Fruit fly (Drosophila melanogaster) whole organism, embryonic: ENCODE results near the gene CG6163.

Experiments used
- Awh ChIP-seq: fragments of 200-800 bp; sonication (Bioruptor generic); IDR thresholded peaks from 2 replicates; pipeline ENCODE4, ENCODE4 v1.3.6; 2022; ENCODE audit warnings: missing biosample characterization, missing genetic modification characterization
- Bteb2 ChIP-seq: fragments of 200-800 bp; sonication (Bioruptor generic); optimal IDR thresholded peaks from 2 replicates; lab custom pipeline; 2016; ENCODE audit warnings: missing biosample characterization, missing genetic modification characterization
- CG10209 ChIP-seq: fragments of 200-800 bp; sonication (Bioruptor generic); optimal IDR thresholded peaks from 3 replicates; lab custom pipeline; 2017; ENCODE audit warnings: missing biosample characterization, mild to moderate bottlenecking, missing genetic modification characterization, missing genetic modification reagents
- CG10431 ChIP-seq: fragments of 200-800 bp; sonication (Bioruptor generic); optimal IDR thresholded peaks from 3 replicates; lab custom pipeline; 2018; ENCODE audit warnings: missing biosample characterization, mild to moderate bottlenecking, missing genetic modification characterization
- CG11696 ChIP-seq: fragments of 200-800 bp; sonication (Bioruptor generic); IDR thresholded peaks from 2 replicates; pipeline ENCODE4 v1.3.6; 2022; ENCODE audit warnings: missing biosample characterization, missing genetic modification characterization
- CG12071 ChIP-seq: fragments of 200-800 bp; sonication (Bioruptor generic); optimal IDR thresholded peaks from 3 replicates; lab custom pipeline; 2018; ENCODE audit warnings: missing biosample characterization, mild to moderate bottlenecking, missing genetic modification characterization
- CG12391 ChIP-seq: fragments of 200-800 bp; sonication (Bioruptor generic); optimal IDR thresholded peaks from 3 replicates; lab custom pipeline; 2018; ENCODE audit warnings: missing biosample characterization, mild to moderate bottlenecking, missing genetic modification characterization, moderate library complexity
- CG13123 ChIP-seq: fragments of 200-800 bp; sonication (Bioruptor generic); optimal IDR thresholded peaks from 2 replicates; lab custom pipeline; 2016; ENCODE audit warnings: missing biosample characterization, missing genetic modification characterization
- CG13287 ChIP-seq: fragments of 200-800 bp; sonication (Bioruptor generic); IDR thresholded peaks from 2 replicates; pipeline ENCODE4 v1.3.6; 2022; ENCODE audit warnings: missing biosample characterization, missing genetic modification characterization; ENCODE audit not compliant: partially characterized antibody
- CG13624 ChIP-seq: fragments of 200-800 bp; sonication (Bioruptor generic); optimal IDR thresholded peaks from 2 replicates; lab custom pipeline; 2016; ENCODE audit warnings: missing biosample characterization, missing genetic modification characterization
- CG15011 ChIP-seq: fragments of 200-800 bp; sonication (Bioruptor generic); optimal IDR thresholded peaks from 3 replicates; lab custom pipeline; 2018; ENCODE audit warnings: missing biosample characterization, mild to moderate bottlenecking, missing genetic modification characterization
- CG1529 ChIP-seq: fragments of 200-800 bp; sonication (Bioruptor generic); optimal IDR thresholded peaks from 3 replicates; lab custom pipeline; 2018; ENCODE audit warnings: missing biosample characterization, missing genetic modification characterization
- CG17186 ChIP-seq: fragments of 200-800 bp; sonication (Bioruptor generic); optimal IDR thresholded peaks from 3 replicates; lab custom pipeline; 2017; ENCODE audit warnings: missing biosample characterization, missing genetic modification reagents, missing genetic modification characterization
- CG17361 ChIP-seq: fragments of 200-800 bp; sonication (Bioruptor generic); IDR thresholded peaks from 3 replicates; pipeline ENCODE4 v1.3.6; 2022; ENCODE audit warnings: missing biosample characterization, missing genetic modification characterization
- CG17802 ChIP-seq: fragments of 200-800 bp; sonication (Bioruptor generic); optimal IDR thresholded peaks from 2 replicates; lab custom pipeline; 2018; ENCODE audit warnings: missing biosample characterization, mild to moderate bottlenecking, missing genetic modification characterization, moderate library complexity
- CG31365 ChIP-seq: fragments of 200-800 bp; sonication (Bioruptor generic); optimal IDR thresholded peaks from 2 replicates; lab custom pipeline; 2018; ENCODE audit warnings: missing biosample characterization, mild to moderate bottlenecking, missing genetic modification characterization
- CG32532 ChIP-seq: fragments of 200-800 bp; sonication (Bioruptor generic); IDR thresholded peaks from 2 replicates; pipeline ENCODE4 v1.3.6; 2022; ENCODE audit warnings: missing biosample characterization, missing genetic modification characterization
- CG32767 ChIP-seq: fragments of 200-800 bp; sonication (Bioruptor generic); IDR thresholded peaks from 2 replicates; pipeline ENCODE4 v1.3.6; 2022; ENCODE audit warnings: missing biosample characterization, missing genetic modification characterization
- CG3847 ChIP-seq: fragments of 200-800 bp; sonication (Bioruptor generic); IDR thresholded peaks from 2 replicates; pipeline ENCODE4 v1.3.6; 2022; ENCODE audit warnings: missing biosample characterization, missing genetic modification characterization
- CG6765 ChIP-seq: fragments of 200-800 bp; sonication (Bioruptor generic); optimal IDR thresholded peaks from 3 replicates; lab custom pipeline; 2017; ENCODE audit warnings: missing biosample characterization, mild to moderate bottlenecking, missing genetic modification characterization
- CG7372 ChIP-seq: fragments of 200-800 bp; sonication (Bioruptor generic); IDR thresholded peaks from 2 replicates; pipeline ENCODE4 v1.3.6; 2022; ENCODE audit warnings: missing biosample characterization, missing genetic modification characterization
- CG7556 ChIP-seq: fragments of 200-800 bp; sonication (Bioruptor generic); optimal IDR thresholded peaks from 2 replicates; lab custom pipeline; 2017; ENCODE audit warnings: missing biosample characterization, mild to moderate bottlenecking, missing genetic modification characterization
- CG7786 ChIP-seq: fragments of 200-800 bp; sonication (Bioruptor generic); optimal IDR thresholded peaks from 2 replicates; lab custom pipeline; 2016; ENCODE audit warnings: missing biosample characterization, missing genetic modification characterization
- CG8388 ChIP-seq: fragments of 200-800 bp; sonication (Bioruptor generic); optimal IDR thresholded peaks from 2 replicates; lab custom pipeline; 2019; ENCODE audit warnings: missing biosample characterization, mild to moderate bottlenecking, missing genetic modification characterization, moderate library complexity
- CoRest ChIP-seq: fragments of 200-800 bp; sonication (Bioruptor generic); optimal IDR thresholded peaks from 3 replicates; lab custom pipeline; 2018; ENCODE audit warnings: missing biosample characterization, mild to moderate bottlenecking, missing genetic modification characterization, moderate library complexity
- Dbx ChIP-seq: fragments of 200-800 bp; sonication (Bioruptor generic); IDR thresholded peaks from 3 replicates; pipeline ENCODE4 v1.3.6; 2022; ENCODE audit warnings: missing biosample characterization, missing genetic modification characterization
- Dip2 ChIP-seq: fragments of 200-800 bp; sonication (Bioruptor generic); IDR thresholded peaks from 2 replicates; pipeline ENCODE4 v1.3.6; 2022; ENCODE audit warnings: missing biosample characterization, missing genetic modification characterization
- Dp ChIP-seq: fragments of 200-800 bp; sonication (Bioruptor generic); optimal IDR thresholded peaks from 2 replicates; lab custom pipeline; 2018; ENCODE audit warnings: missing biosample characterization, mild to moderate bottlenecking, missing genetic modification characterization, moderate library complexity
- Hr39 ChIP-seq: fragments of >200 bp; optimal IDR thresholded peaks from 2 replicates; lab custom pipeline; 2017
- Hr51 ChIP-seq, 2 experiments: fragments of 200-800 bp; sonication (Bioruptor generic); optimal IDR thresholded peaks; 2 replicates in 1 of 2; 3 replicates in 1 of 2; lab custom pipeline; 2016 to 2018; ENCODE audit warnings: missing biosample characterization in 2 of 2, missing genetic modification characterization in 2 of 2, mild to moderate bottlenecking in 1 of 2, moderate library complexity in 1 of 2
- Hsf ChIP-seq: fragments of 200-800 bp; sonication (Bioruptor generic); optimal IDR thresholded peaks from 3 replicates; lab custom pipeline; 2016; ENCODE audit warnings: missing biosample characterization, missing genetic modification characterization
- Kr ChIP-seq: fragments of 200-800 bp; sonication (Bioruptor generic); optimal IDR thresholded peaks from 2 replicates; lab custom pipeline; 2017; ENCODE audit warnings: missing biosample characterization, mild to moderate bottlenecking, missing genetic modification characterization
- NK7.1 ChIP-seq: fragments of 200-800 bp; sonication (Bioruptor generic); optimal IDR thresholded peaks from 3 replicates; lab custom pipeline; 2016; ENCODE audit warnings: missing biosample characterization, missing genetic modification characterization
- Nf-YA ChIP-seq: fragments of 200-800 bp; sonication (Bioruptor generic); IDR thresholded peaks from 2 replicates; pipeline ENCODE4 v1.3.6; 2022; ENCODE audit warnings: missing biosample characterization, missing genetic modification characterization
- Pdp1 ChIP-seq, 2 experiments: fragments of 200-800 bp; sonication (Bioruptor generic); optimal IDR thresholded peaks; 3 replicates each; lab custom pipeline; 2016; ENCODE audit warnings: missing biosample characterization in 2 of 2, missing genetic modification characterization in 2 of 2, mild to moderate bottlenecking in 1 of 2, moderate library complexity in 1 of 2
- Ptx1 ChIP-seq: fragments of 200-800 bp; sonication (Bioruptor generic); IDR thresholded peaks from 2 replicates; pipeline ENCODE4 v1.3.6; 2022; ENCODE audit warnings: missing biosample characterization, missing genetic modification characterization
- TFAM ChIP-seq: fragments of 200-800 bp; sonication (Bioruptor generic); optimal IDR thresholded peaks from 2 replicates; lab custom pipeline; 2017; ENCODE audit warnings: missing biosample characterization, missing genetic modification characterization, inconsistent platforms
- ab ChIP-seq: fragments of 200-800 bp; sonication (Bioruptor generic); optimal IDR thresholded peaks from 2 replicates; lab custom pipeline; 2016; ENCODE audit warnings: missing biosample characterization, missing genetic modification characterization
- exex ChIP-seq: fragments of 200-800 bp; sonication (Bioruptor generic); optimal IDR thresholded peaks from 4 replicates; lab custom pipeline; 2018; ENCODE audit warnings: missing biosample characterization, mild to moderate bottlenecking, missing genetic modification characterization, moderate library complexity
- hb ChIP-seq: fragments of 200-800 bp; sonication (Bioruptor generic); IDR thresholded peaks from 3 replicates; pipeline ENCODE4 v1.3.6; 2022; ENCODE audit warnings: missing biosample characterization, missing genetic modification characterization; ENCODE audit not compliant: partially characterized antibody
- klu ChIP-seq: fragments of 200-800 bp; sonication (Bioruptor generic); IDR thresholded peaks from 2 replicates; pipeline ENCODE4 v1.3.6; 2022; ENCODE audit warnings: missing biosample characterization, missing genetic modification characterization
- lola ChIP-seq, 3 experiments: fragments of >200 bp in 2 of 3; fragments of 200-800 bp in 1 of 3; sonication (Bioruptor generic) in 1 of 3; optimal IDR thresholded peaks; 2 replicates each; lab custom pipeline; 2017 to 2019; ENCODE audit warnings: missing biosample characterization in 3 of 3, missing genetic modification characterization in 3 of 3, mild to moderate bottlenecking in 1 of 3, moderate library complexity in 1 of 3
- mld ChIP-seq: fragments of 200-800 bp; sonication (Bioruptor generic); IDR thresholded peaks from 3 replicates; pipeline ENCODE4 v1.3.6; 2022; ENCODE audit warnings: missing biosample characterization, missing genetic modification characterization; ENCODE audit not compliant: partially characterized antibody
- oc ChIP-seq: fragments of 200-800 bp; sonication (Bioruptor generic); optimal IDR thresholded peaks from 2 replicates; lab custom pipeline; 2018; ENCODE audit warnings: missing biosample characterization, mild to moderate bottlenecking, missing genetic modification characterization, moderate library complexity
- phol ChIP-seq: fragments of 200-800 bp; sonication (Bioruptor generic); optimal IDR thresholded peaks from 3 replicates; lab custom pipeline; 2018; ENCODE audit warnings: missing biosample characterization, mild to moderate bottlenecking, missing genetic modification characterization, moderate library complexity
- pros ChIP-seq: fragments of 200-800 bp; sonication (Bioruptor generic); optimal IDR thresholded peaks from 3 replicates; lab custom pipeline; 2019; ENCODE audit warnings: missing biosample characterization, mild to moderate bottlenecking, missing genetic modification characterization, moderate library complexity
- pum ChIP-seq: fragments of 200-800 bp; sonication (Bioruptor generic); optimal IDR thresholded peaks from 2 replicates; lab custom pipeline; 2016; ENCODE audit warnings: missing biosample characterization, missing genetic modification characterization
- sisA ChIP-seq: fragments of 200-800 bp; sonication (Bioruptor generic); IDR thresholded peaks from 2 replicates; pipeline ENCODE4 v1.3.6; 2022; ENCODE audit warnings: missing biosample characterization, missing genetic modification characterization
- sqz ChIP-seq: fragments of 200-800 bp; sonication (Bioruptor generic); optimal IDR thresholded peaks from 3 replicates; lab custom pipeline; 2018; ENCODE audit warnings: missing biosample characterization, mild to moderate bottlenecking, missing genetic modification characterization
- ssp ChIP-seq: fragments of 200-800 bp; sonication (Bioruptor generic); IDR thresholded peaks from 2 replicates; pipeline ENCODE4 v1.3.6; 2022; ENCODE audit warnings: missing biosample characterization, missing genetic modification characterization
- wek ChIP-seq: fragments of 200-800 bp; sonication (Bioruptor generic); optimal IDR thresholded peaks from 3 replicates; lab custom pipeline; 2018; ENCODE audit warnings: missing biosample characterization, mild to moderate bottlenecking, missing genetic modification characterization, moderate library complexity

CG6163 gene

dm6 chr3L:11400673-11401186, 36.0 kb upstream of the CG6163 start (continued):
- TF ChIP-seq Hr39 (no peak), exex (tag; lab: Kevin White, UChicago) (no peak), CoRest (tag; lab: Kevin White, UChicago) (no peak), CG11696 (GFP tag; lab: Robert Waterston, UW) (no peak), NK7.1 (no peak), Awh (GFP tag; lab: Robert Waterston, UW) (no peak), Bteb2 (GFP tag; lab: Kevin White, UChicago) (no peak), wek (GFP tag; lab: Kevin White, UChicago) (no peak), CG32767 (GFP tag; lab: Robert Waterston, UW) (no peak), CG7786 (GFP tag; lab: Kevin White, UChicago) (no peak), klu (GFP tag; lab: Robert Waterston, UW) (no peak), CG13123 (GFP tag; lab: Kevin White, UChicago) (no peak), mld (GFP tag; lab: Robert Waterston, UW) (no peak), CG12071 (GFP tag; lab: Kevin White, UChicago) (no peak), Hsf (GFP tag; lab: Kevin White, UChicago) (no peak), CG7372 (GFP tag; lab: Robert Waterston, UW) (no peak), CG17186 (GFP tag; lab: Kevin White, UChicago) (no peak), Ptx1 (GFP tag; lab: Robert Waterston, UW) (peak; percentile 44), TFAM (GFP tag; lab: Kevin White, UChicago) (no peak), CG10209 (GFP tag; lab: Kevin White, UChicago) (no peak), CG1529 (GFP tag; lab: Kevin White, UChicago) (no peak), CG17802 (tag; lab: Kevin White, UChicago) (no peak), sqz (GFP tag; lab: Kevin White, UChicago) (peak; percentile 91), phol (tag; lab: Kevin White, UChicago) (no peak), pros (GFP tag; lab: Kevin White, UChicago) (peak; percentile 98), Dp (GFP tag; lab: Kevin White, UChicago) (no peak), Nf-YA (GFP tag; lab: Robert Waterston, UW) (no peak), CG32532 (no peak), CG10431 (no peak), sisA (peak; percentile 20; the same call in 1 of the 2 replicates), CG12391 (tag; lab: Kevin White, UChicago) (peak; percentile 10), pum (no peak), oc (no peak), hb (GFP tag; lab: Robert Waterston, UW) (no peak), Dip2 (GFP tag; lab: Robert Waterston, UW) (no peak), ab (GFP tag; lab: Kevin White, UChicago) (no peak), Dbx (no peak), Pdp1 (GFP tag; optimal IDR thresholded peaks at IDR 0.05; lab: Kevin White, UChicago) (peak in 1 of 2 experiments; percentile 48), lola (GFP tag; optimal IDR thresholded peaks at IDR 0.05; lab: Kevin White, UChicago) (no peak), Kr (GFP tag; lab: Kevin White, UChicago) (no peak), CG17361 (GFP tag; lab: Robert Waterston, UW) (no peak), CG6765 (GFP tag; lab: Kevin White, UChicago) (no peak), ssp (GFP tag; lab: Robert Waterston, UW) (no peak), CG7556 (GFP tag; lab: Kevin White, UChicago) (peak; percentile 4), CG8388 (GFP tag; lab: Kevin White, UChicago) (peak; percentile 15), Hr51 (GFP tag; optimal IDR thresholded peaks at IDR 0.05; lab: Kevin White, UChicago) (peak in 1 of 2 experiments; percentile 22), CG13287 (GFP tag; lab: Robert Waterston, UW) (no peak), CG3847 (GFP tag; lab: Robert Waterston, UW) (no peak), CG15011 (GFP tag; lab: Kevin White, UChicago) (peak; percentile 48), CG31365 (tag; lab: Kevin White, UChicago) (no peak), CG13624 (GFP tag; lab: Kevin White, UChicago) (peak; percentile 54)
